Worm (Caenorhabditis elegans) whole organism, L2 larva: ENCODE data around the gene C36B7.6.

Experiments
- C34F6.9 ChIP-seq: fragments of 150-350 bp; optimal IDR thresholded peaks from 2 replicates; lab custom pipeline; 2014; ENCODE audit warnings: missing biosample characterization, missing genetic modification characterization
- F13H6.1 ChIP-seq: sonication (generic microtip); optimal IDR thresholded peaks from 2 replicates; lab custom pipeline; 2016; ENCODE audit warnings: missing genetic modification characterization, missing compliant biosample characterization
- R02D3.7 ChIP-seq: fragments of 150-350 bp; optimal IDR thresholded peaks from 2 replicates; lab custom pipeline; 2014; ENCODE audit warnings: missing biosample characterization, missing genetic modification characterization
- Y55F3AM.14 ChIP-seq: fragments of 200-800 bp; sonication (Bioruptor generic); optimal IDR thresholded peaks from 2 replicates; lab custom pipeline; 2018; ENCODE audit warnings: mild to moderate bottlenecking, missing genetic modification characterization, missing compliant biosample characterization
- ZK546.5 ChIP-seq: sonication (generic microtip); optimal IDR thresholded peaks from 2 replicates; lab custom pipeline; 2017; ENCODE audit warnings: missing biosample characterization, missing genetic modification characterization
- alr-1 ChIP-seq: fragments of 150-350 bp; optimal IDR thresholded peaks from 2 replicates; lab custom pipeline; 2014; ENCODE audit warnings: missing biosample characterization, missing genetic modification characterization
- aly-2 ChIP-seq: fragments of 150-350 bp; optimal IDR thresholded peaks from 2 replicates; lab custom pipeline; 2014; ENCODE audit warnings: missing biosample characterization, missing genetic modification characterization
- ama-1 ChIP-seq: fragments of 150-350 bp; optimal IDR thresholded peaks from 2 replicates; lab custom pipeline; 2018; ENCODE audit warnings: inconsistent platforms
- blmp-1 ChIP-seq: sonication (generic microtip); optimal IDR thresholded peaks from 2 replicates; lab custom pipeline; 2017; ENCODE audit warnings: missing genetic modification characterization, mild to moderate bottlenecking, missing compliant biosample characterization, antibody characterized with exemption, moderate library complexity; ENCODE audit not compliant: insufficient read depth
- ceh-16 ChIP-seq: fragments of 150-350 bp; optimal IDR thresholded peaks from 2 replicates; lab custom pipeline; 2014; ENCODE audit warnings: missing biosample characterization, missing genetic modification characterization
- ceh-82 ChIP-seq: fragments of 150-350 bp; optimal IDR thresholded peaks from 2 replicates; lab custom pipeline; 2014; ENCODE audit warnings: missing biosample characterization, missing genetic modification characterization
- crh-2 ChIP-seq: sonication (generic microtip); optimal IDR thresholded peaks from 2 replicates; lab custom pipeline; 2017; ENCODE audit warnings: missing biosample characterization, missing genetic modification characterization
- elt-1 ChIP-seq: fragments of 150-350 bp; optimal IDR thresholded peaks from 2 replicates; lab custom pipeline; 2014; ENCODE audit warnings: missing biosample characterization, missing genetic modification characterization
- elt-3 ChIP-seq: sonication (generic microtip); optimal IDR thresholded peaks from 2 replicates; lab custom pipeline; 2017; ENCODE audit warnings: missing biosample characterization, missing genetic modification characterization
- fos-1 ChIP-seq: fragments of 150-350 bp; optimal IDR thresholded peaks from 2 replicates; lab custom pipeline; 2014; ENCODE audit warnings: missing biosample characterization, missing genetic modification characterization
- gmeb-1 ChIP-seq: fragments of 150-350 bp; optimal IDR thresholded peaks from 2 replicates; lab custom pipeline; 2014; ENCODE audit warnings: missing biosample characterization, missing genetic modification characterization
- lin-13 ChIP-seq: fragments of 150-350 bp; optimal IDR thresholded peaks from 2 replicates; lab custom pipeline; 2014; ENCODE audit warnings: missing biosample characterization, missing genetic modification reagents, missing genetic modification characterization
- lin-39 ChIP-seq: fragments of 150-350 bp; optimal IDR thresholded peaks from 2 replicates; lab custom pipeline; 2014; ENCODE audit warnings: missing biosample characterization, missing genetic modification reagents, missing genetic modification characterization
- lsy-2 ChIP-seq, 2 experiments: fragments of 150-350 bp in 1 of 2; sonication (generic microtip) in 1 of 2; optimal IDR thresholded peaks; 2 replicates each; lab custom pipeline; 2014 to 2017; ENCODE audit warnings: missing biosample characterization in 2 of 2, missing genetic modification characterization in 2 of 2
- mab-5 ChIP-seq: fragments of 150-350 bp; optimal IDR thresholded peaks from 2 replicates; lab custom pipeline; 2014; ENCODE audit warnings: missing biosample characterization, missing genetic modification characterization
- mbf-1 ChIP-seq: sonication (generic microtip); optimal IDR thresholded peaks from 2 replicates; lab custom pipeline; 2017; ENCODE audit warnings: missing biosample characterization, missing genetic modification characterization
- mdl-1 ChIP-seq, 2 experiments: fragments of 150-350 bp in 1 of 2; sonication (generic microtip) in 1 of 2; optimal IDR thresholded peaks; 2 replicates each; lab custom pipeline; 2017; ENCODE audit warnings: missing biosample characterization in 2 of 2, missing genetic modification characterization in 2 of 2
- nhr-10 ChIP-seq: sonication (generic microtip); optimal IDR thresholded peaks from 2 replicates; lab custom pipeline; 2017; ENCODE audit warnings: missing biosample characterization, missing genetic modification characterization
- nhr-11 ChIP-seq: fragments of 150-350 bp; optimal IDR thresholded peaks from 2 replicates; lab custom pipeline; 2014; ENCODE audit warnings: missing biosample characterization, missing genetic modification characterization
- nhr-12 ChIP-seq: fragments of 150-350 bp; optimal IDR thresholded peaks from 2 replicates; lab custom pipeline; 2014; ENCODE audit warnings: missing biosample characterization, missing genetic modification characterization
- nhr-129 ChIP-seq: fragments of 150-350 bp; optimal IDR thresholded peaks from 2 replicates; lab custom pipeline; 2014; ENCODE audit warnings: missing biosample characterization, missing genetic modification characterization
- nhr-21 ChIP-seq: fragments of 150-350 bp; optimal IDR thresholded peaks from 2 replicates; lab custom pipeline; 2014; ENCODE audit warnings: missing biosample characterization, missing genetic modification characterization
- nhr-23 ChIP-seq: fragments of 150-350 bp; optimal IDR thresholded peaks from 2 replicates; lab custom pipeline; 2014; ENCODE audit warnings: missing biosample characterization, missing genetic modification reagents, missing genetic modification characterization
- nhr-237 ChIP-seq: fragments of 150-350 bp; optimal IDR thresholded peaks from 2 replicates; lab custom pipeline; 2014; ENCODE audit warnings: missing biosample characterization, missing genetic modification characterization
- nhr-25 ChIP-seq: fragments of 150-350 bp; sonication (generic microtip); optimal IDR thresholded peaks from 3 replicates; lab custom pipeline; 2014; ENCODE audit warnings: missing biosample characterization, missing genetic modification characterization
- nhr-6 ChIP-seq: fragments of 150-350 bp; optimal IDR thresholded peaks from 2 replicates; lab custom pipeline; 2014; ENCODE audit warnings: missing biosample characterization, missing genetic modification characterization
- peb-1 ChIP-seq: fragments of 150-350 bp; optimal IDR thresholded peaks from 2 replicates; lab custom pipeline; 2014; ENCODE audit warnings: missing biosample characterization, missing genetic modification characterization
- sem-4 ChIP-seq: fragments of 150-350 bp; optimal IDR thresholded peaks from 2 replicates; lab custom pipeline; 2014; ENCODE audit warnings: missing biosample characterization, missing genetic modification reagents, missing genetic modification characterization
- skn-1 ChIP-seq: sonication (generic microtip); optimal IDR thresholded peaks from 2 replicates; lab custom pipeline; 2017; ENCODE audit warnings: missing biosample characterization, missing genetic modification characterization
- sma-3 ChIP-seq: sonication (generic microtip); optimal IDR thresholded peaks from 2 replicates; lab custom pipeline; 2016; ENCODE audit warnings: missing genetic modification reagents, missing genetic modification characterization, missing compliant biosample characterization
- sma-9 ChIP-seq, 2 experiments: fragments of 150-350 bp in 1 of 2; sonication (generic microtip) in 1 of 2; optimal IDR thresholded peaks; 2 replicates each; lab custom pipeline; 2014 to 2016; ENCODE audit warnings: missing genetic modification characterization in 2 of 2, mild to moderate bottlenecking in 1 of 2, missing biosample characterization in 1 of 2, missing compliant biosample characterization in 1 of 2, missing genetic modification reagents in 1 of 2, moderate library complexity in 1 of 2
- snpc-4 ChIP-seq: fragments of 150-350 bp; optimal IDR thresholded peaks from 2 replicates; lab custom pipeline; 2014; ENCODE audit warnings: missing biosample characterization, missing genetic modification characterization
- unc-39 ChIP-seq: fragments of 150-350 bp; optimal IDR thresholded peaks from 2 replicates; lab custom pipeline; 2014; ENCODE audit warnings: missing biosample characterization, missing genetic modification characterization
- unc-55 ChIP-seq: fragments of 150-350 bp; sonication (generic microtip); optimal IDR thresholded peaks from 3 replicates; lab custom pipeline; 2014; ENCODE audit warnings: missing biosample characterization, missing genetic modification reagents, missing genetic modification characterization
- unc-62 ChIP-seq: fragments of 150-350 bp; optimal IDR thresholded peaks from 2 replicates; lab custom pipeline; 2014; ENCODE audit warnings: missing biosample characterization, missing genetic modification reagents, missing genetic modification characterization
- zag-1 ChIP-seq: fragments of 150-350 bp; optimal IDR thresholded peaks from 2 replicates; lab custom pipeline; 2014; ENCODE audit warnings: missing biosample characterization, missing genetic modification characterization
- ztf-1 ChIP-seq: fragments of 200-800 bp; sonication (Bioruptor generic); conservative IDR thresholded peaks from 2 replicates; pipeline ENCODE4 v1.3.6; 2022; ENCODE audit warnings: missing genetic modification characterization, missing compliant biosample characterization
- ztf-11 ChIP-seq: sonication (generic microtip); optimal IDR thresholded peaks from 2 replicates; lab custom pipeline; 2017; ENCODE audit warnings: missing biosample characterization, missing genetic modification characterization
- ztf-4 ChIP-seq: fragments of 150-350 bp; optimal IDR thresholded peaks from 2 replicates; lab custom pipeline; 2014; ENCODE audit warnings: missing biosample characterization, missing genetic modification characterization

The C36B7.6 gene

DNA sequence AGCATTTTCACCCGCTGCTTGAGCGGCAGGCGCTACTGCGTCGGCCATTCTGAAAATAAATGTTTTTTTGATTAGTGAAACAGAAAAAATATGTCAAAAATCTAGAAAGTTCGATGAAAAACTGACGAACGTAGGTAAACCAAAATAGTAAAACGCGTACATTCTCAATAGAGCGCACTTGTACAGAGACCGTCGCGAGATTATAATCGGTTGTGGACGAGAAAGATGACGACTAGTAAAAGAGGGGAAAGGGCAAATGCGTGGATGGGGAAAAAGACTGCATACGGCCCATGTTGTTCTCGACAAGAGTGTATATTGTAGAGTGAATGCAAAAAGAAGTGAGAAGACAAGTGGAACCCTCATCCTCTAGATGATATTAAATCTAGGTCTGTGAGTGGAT lies at the start of gene C36B7.6:
Gene C36B7.6 (minus strand): TSS at position 49 of the 400 bp plus-strand sequence.
- TF ChIP-seq C34F6.9 (peak; percentile 54), gmeb-1 (tag; lab: Kevin White, UChicago) (no peak), nhr-12 (tag; lab: Kevin White, UChicago) (no peak), ztf-11 (no peak), nhr-6 (tag; lab: Kevin White, UChicago) (no peak), Y55F3AM.14 (no peak), nhr-21 (tag; lab: Kevin White, UChicago) (no peak), nhr-237 (tag; lab: Kevin White, UChicago) (no peak), alr-1 (tag; lab: Kevin White, UChicago) (no peak), ceh-82 (no peak), lin-39 (no peak), mab-5 (no peak), skn-1 (no peak), F13H6.1 (tag; lab: Kevin White, UChicago) (no peak), sma-9 (GFP tag; optimal IDR thresholded peaks at IDR 0.05; lab: Kevin White, UChicago) (no peak), sma-9 (tag; optimal IDR thresholded peaks at IDR 0.05; lab: Kevin White, UChicago) (no peak), unc-55 (GFP tag; lab: Kevin White, UChicago) (peak; percentile 37), nhr-23 (tag; lab: Kevin White, UChicago) (no peak), nhr-10 (tag; lab: Kevin White, UChicago) (no peak), snpc-4 (tag; lab: Kevin White, UChicago) (no peak), crh-2 (tag; lab: Kevin White, UChicago) (peak; percentile 30), ZK546.5 (tag; lab: Kevin White, UChicago) (no peak), nhr-129 (tag; lab: Kevin White, UChicago) (peak; percentile 53), lsy-2 (tag; optimal IDR thresholded peaks at IDR 0.05; lab: Kevin White, UChicago) (no peak), elt-1 (tag; lab: Kevin White, UChicago) (no peak), mbf-1 (tag; lab: Kevin White, UChicago) (no peak), nhr-25 (tag; lab: Kevin White, UChicago) (no peak), unc-39 (tag; lab: Kevin White, UChicago) (no peak), blmp-1 (tag; lab: Kevin White, UChicago) (no peak), sem-4 (tag; lab: Kevin White, UChicago) (no peak), zag-1 (tag; lab: Kevin White, UChicago) (no peak), ztf-1 (GFP tag; lab: Robert Waterston, UW) (no peak), nhr-11 (tag; lab: Kevin White, UChicago) (no peak), sma-3 (GFP tag; lab: Kevin White, UChicago) (peak; percentile 3), fos-1 (tag; lab: Kevin White, UChicago) (peak; percentile 43), elt-3 (tag; lab: Kevin White, UChicago) (no peak), peb-1 (tag; lab: Kevin White, UChicago) (no peak), ceh-16 (tag; lab: Kevin White, UChicago) (no peak), aly-2 (tag; lab: Kevin White, UChicago) (no peak)

DNA sequence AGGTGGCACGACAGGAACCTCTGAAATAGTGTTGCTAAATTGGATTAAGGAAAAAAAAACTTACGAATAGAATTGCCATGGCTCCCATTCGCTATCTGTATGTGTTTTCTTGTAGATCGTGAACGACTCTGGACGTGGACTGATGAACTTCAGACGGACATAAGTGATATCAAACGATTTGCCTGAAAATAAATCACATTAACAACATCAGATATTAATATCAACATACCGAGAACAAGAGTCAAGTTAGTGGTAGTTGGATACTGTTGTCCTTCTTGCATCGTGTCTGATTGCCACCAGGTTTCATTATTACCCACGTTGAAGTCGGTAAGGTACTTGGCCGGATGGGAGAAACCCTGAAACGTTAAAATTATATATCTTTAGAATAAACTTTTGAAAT lies 49.5 kb upstream of the C36B7.6 start:
- TF ChIP-seq sma-9 (GFP tag; optimal IDR thresholded peaks at IDR 0.05; lab: Kevin White, UChicago) (no peak), sma-9 (tag; optimal IDR thresholded peaks at IDR 0.05; lab: Kevin White, UChicago) (no peak), R02D3.7 (no peak), unc-62 (GFP tag; lab: Kevin White, UChicago) (no peak), mab-5 (no peak), ceh-82 (no peak), unc-39 (tag; lab: Kevin White, UChicago) (no peak), lin-39 (no peak), ama-1 (no peak), nhr-6 (tag; lab: Kevin White, UChicago) (no peak), Y55F3AM.14 (no peak), fos-1 (tag; lab: Kevin White, UChicago) (no peak), sma-3 (GFP tag; lab: Kevin White, UChicago) (no peak)

DNA sequence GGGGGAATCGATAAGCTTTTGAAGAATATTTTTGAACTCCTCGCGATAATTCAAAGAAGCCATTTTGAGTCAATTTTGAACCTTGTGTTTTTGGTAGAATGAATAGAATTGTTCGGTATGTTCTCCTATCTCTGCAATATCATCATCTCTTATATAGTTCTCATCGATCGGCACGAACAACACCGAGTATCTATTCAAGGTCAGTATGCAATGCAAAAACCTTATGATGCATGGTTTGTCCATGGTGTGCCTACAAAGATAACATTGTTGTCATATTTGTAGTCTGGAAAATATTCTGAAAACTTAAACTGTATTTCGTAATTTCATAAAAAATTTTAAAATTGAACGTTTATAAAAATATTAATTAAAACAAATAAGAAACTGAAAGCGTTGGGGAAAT lies 43.4 kb upstream of the C36B7.6 start, which contains the start of gene alh-10:
Gene alh-10 (minus strand): TSS at position 127 of the 400 bp plus-strand sequence.
- TF ChIP-seq ceh-16 (tag; lab: Kevin White, UChicago) (no peak), ztf-4 (tag; lab: Kevin White, UChicago) (no peak), mdl-1 (tag; optimal IDR thresholded peaks at IDR 0.05; lab: Kevin White, UChicago) (no peak), lin-13 (GFP tag; lab: Kevin White, UChicago) (no peak), aly-2 (tag; lab: Kevin White, UChicago) (no peak), ztf-11 (no peak), zag-1 (tag; lab: Kevin White, UChicago) (no peak), crh-2 (tag; lab: Kevin White, UChicago) (no peak)
